Worm (Caenorhabditis elegans) whole organism, young adult: ENCODE measurements around the gene col-94.

Experiments
- B0336.3 ChIP-seq: fragments of 200-800 bp; sonication (Bioruptor generic); IDR thresholded peaks from 2 replicates; pipeline ENCODE4 v1.3.6; 2022; ENCODE audit warnings: missing genetic modification characterization, missing compliant biosample characterization
- C06A6.2 ChIP-seq: fragments of 200-800 bp; sonication (Bioruptor generic); conservative IDR thresholded peaks from 2 replicates; pipeline ENCODE4 v1.3.6; 2022; ENCODE audit warnings: missing genetic modification characterization, missing compliant biosample characterization
- D2030.7 ChIP-seq: fragments of 200-800 bp; sonication (Bioruptor generic); IDR thresholded peaks from 2 replicates; pipeline ENCODE4 v1.3.6; 2022; ENCODE audit warnings: missing genetic modification reagents, missing genetic modification characterization, missing compliant biosample characterization
- F23B12.7 ChIP-seq: sonication (generic microtip); optimal IDR thresholded peaks from 2 replicates; lab custom pipeline; 2017; ENCODE audit warnings: missing genetic modification characterization, mild to moderate bottlenecking, missing compliant biosample characterization, antibody characterized with exemption, moderate library complexity; ENCODE audit not compliant: insufficient read depth
- F33H1.4 ChIP-seq: fragments of 200-800 bp; sonication (Bioruptor generic); IDR thresholded peaks from 2 replicates; pipeline ENCODE4 v1.3.6; 2022; ENCODE audit warnings: missing genetic modification reagents, missing genetic modification characterization, missing compliant biosample characterization
- K12H6.12 ChIP-seq: fragments of 200-800 bp; sonication (Bioruptor generic); optimal IDR thresholded peaks from 2 replicates; lab custom pipeline; 2018; ENCODE audit warnings: mild to moderate bottlenecking, missing genetic modification characterization, missing compliant biosample characterization
- T07F8.4 ChIP-seq: sonication (generic microtip); optimal IDR thresholded peaks from 2 replicates; lab custom pipeline; 2016; ENCODE audit warnings: mild to moderate bottlenecking, missing genetic modification characterization, moderate library complexity, missing compliant biosample characterization
- Y67H2A.10 ChIP-seq: fragments of 200-800 bp; sonication (Bioruptor generic); conservative IDR thresholded peaks from 2 replicates; pipeline ENCODE4 v1.3.6; 2022; ENCODE audit warnings: missing genetic modification reagents, missing genetic modification characterization, missing compliant biosample characterization
- ZK185.1 ChIP-seq: sonication (generic microtip); optimal IDR thresholded peaks from 2 replicates; lab custom pipeline; 2016; ENCODE audit warnings: mild to moderate bottlenecking, missing genetic modification characterization, missing compliant biosample characterization; ENCODE audit not compliant: poor library complexity, severe bottlenecking
- aptf-3 ChIP-seq: fragments of 200-800 bp; sonication (Bioruptor generic); IDR thresholded peaks from 2 replicates; pipeline ENCODE4 v1.3.6; 2022; ENCODE audit warnings: missing genetic modification characterization, missing compliant biosample characterization
- athp-1 ChIP-seq: sonication (generic microtip); optimal IDR thresholded peaks from 2 replicates; lab custom pipeline; 2017; ENCODE audit warnings: mild to moderate bottlenecking, missing genetic modification characterization, missing compliant biosample characterization
- attf-5 ChIP-seq: fragments of 200-800 bp; sonication (Bioruptor generic); optimal IDR thresholded peaks from 2 replicates; lab custom pipeline; 2018; ENCODE audit warnings: mild to moderate bottlenecking, missing genetic modification characterization, missing compliant biosample characterization
- bed-2 ChIP-seq: fragments of 200-800 bp; sonication (Bioruptor generic); IDR thresholded peaks from 2 replicates; pipeline ENCODE4 v1.3.6; 2022; ENCODE audit warnings: missing genetic modification reagents, missing genetic modification characterization, missing compliant biosample characterization
- ccch-3 ChIP-seq: fragments of 200-800 bp; sonication (Bioruptor generic); optimal IDR thresholded peaks from 2 replicates; lab custom pipeline; 2018; ENCODE audit warnings: mild to moderate bottlenecking, missing genetic modification characterization, missing compliant biosample characterization
- cebp-2 ChIP-seq: fragments of 200-800 bp; sonication (Bioruptor generic); IDR thresholded peaks from 2 replicates; pipeline ENCODE4 v1.3.6; 2022; ENCODE audit warnings: missing genetic modification characterization, missing compliant biosample characterization
- chd-7 ChIP-seq: sonication (generic microtip); optimal IDR thresholded peaks from 2 replicates; lab custom pipeline; 2016; ENCODE audit warnings: mild to moderate bottlenecking, missing genetic modification characterization, moderate library complexity, missing compliant biosample characterization
- ekl-4 ChIP-seq: fragments of 200-800 bp; sonication (Bioruptor generic); IDR thresholded peaks from 2 replicates; pipeline ENCODE4 v1.3.6; 2022; ENCODE audit warnings: missing genetic modification reagents, missing genetic modification characterization, missing compliant biosample characterization
- hlh-12 ChIP-seq: sonication (generic microtip); optimal IDR thresholded peaks from 2 replicates; lab custom pipeline; 2016; ENCODE audit warnings: missing genetic modification characterization, missing compliant biosample characterization
- hlh-26 ChIP-seq: fragments of 200-800 bp; sonication (Bioruptor generic); conservative IDR thresholded peaks from 2 replicates; pipeline ENCODE4 v1.3.6; 2022; ENCODE audit warnings: missing genetic modification reagents, missing genetic modification characterization, missing compliant biosample characterization
- hmg-1.2 ChIP-seq: fragments of 200-800 bp; sonication (Bioruptor generic); IDR thresholded peaks from 2 replicates; pipeline ENCODE4 v1.3.6; 2022; ENCODE audit warnings: missing genetic modification reagents, missing genetic modification characterization, missing compliant biosample characterization
- hsf-1 ChIP-seq: fragments of 200-800 bp; sonication (Bioruptor generic); IDR thresholded peaks from 2 replicates; pipeline ENCODE4 v1.3.6; 2022; ENCODE audit warnings: missing genetic modification reagents, missing genetic modification characterization, missing compliant biosample characterization
- lag-1 ChIP-seq: fragments of 200-800 bp; sonication (Bioruptor generic); IDR thresholded peaks from 2 replicates; pipeline ENCODE4 v1.3.6; 2022; ENCODE audit warnings: missing genetic modification reagents, missing genetic modification characterization, missing compliant biosample characterization
- lsl-1 ChIP-seq: fragments of 200-800 bp; sonication (Bioruptor generic); optimal IDR thresholded peaks from 2 replicates; lab custom pipeline; 2018; ENCODE audit warnings: mild to moderate bottlenecking, missing genetic modification characterization, moderate library complexity, missing compliant biosample characterization
- madf-3 ChIP-seq: fragments of 200-800 bp; sonication (Bioruptor generic); IDR thresholded peaks from 2 replicates; pipeline ENCODE4 v1.3.6; 2022; ENCODE audit warnings: missing genetic modification reagents, missing genetic modification characterization, missing compliant biosample characterization
- madf-6 ChIP-seq: fragments of 200-800 bp; sonication (Bioruptor generic); IDR thresholded peaks from 2 replicates; pipeline ENCODE4 v1.3.6; 2022; ENCODE audit warnings: missing genetic modification reagents, missing genetic modification characterization, missing compliant biosample characterization
- madf-8 ChIP-seq: fragments of 200-800 bp; sonication (Bioruptor generic); conservative IDR thresholded peaks from 2 replicates; pipeline ENCODE4 v1.3.6; 2022; ENCODE audit warnings: missing genetic modification reagents, missing genetic modification characterization, missing compliant biosample characterization
- nfyb-1 ChIP-seq: fragments of 200-800 bp; sonication (Bioruptor generic); IDR thresholded peaks from 2 replicates; pipeline ENCODE4 v1.3.6; 2022; ENCODE audit warnings: missing genetic modification reagents, missing genetic modification characterization, missing compliant biosample characterization
- nhr-27 ChIP-seq: fragments of 200-800 bp; sonication (Bioruptor generic); optimal IDR thresholded peaks from 2 replicates; lab custom pipeline; 2018; ENCODE audit warnings: mild to moderate bottlenecking, missing genetic modification characterization, moderate library complexity, missing compliant biosample characterization
- pbrm-1 ChIP-seq: fragments of 200-800 bp; sonication (Bioruptor generic); IDR thresholded peaks from 2 replicates; pipeline ENCODE4 v1.3.6; 2022; ENCODE audit warnings: missing genetic modification reagents, missing genetic modification characterization, missing compliant biosample characterization
- repo-1 ChIP-seq: sonication (generic microtip); optimal IDR thresholded peaks from 2 replicates; lab custom pipeline; 2017; ENCODE audit warnings: mild to moderate bottlenecking, missing genetic modification characterization, missing compliant biosample characterization
- sea-2 ChIP-seq: fragments of 200-800 bp; sonication (Bioruptor generic); IDR thresholded peaks from 2 replicates; pipeline ENCODE4 v1.3.6; 2022; ENCODE audit warnings: missing genetic modification characterization, missing compliant biosample characterization
- snpc-1.3 ChIP-seq: sonication (generic microtip); optimal IDR thresholded peaks from 2 replicates; lab custom pipeline; 2017; ENCODE audit warnings: missing genetic modification characterization, mild to moderate bottlenecking, missing compliant biosample characterization, antibody characterized with exemption, moderate library complexity, missing genotype, missing genetic modification reagents; ENCODE audit not compliant: insufficient read depth
- snpc-4 ChIP-seq, 5 experiments: fragments of 150-350 bp in 1 of 5; sonication (generic microtip) in 4 of 5; optimal IDR thresholded peaks; 2 replicates each; lab custom pipeline; 2014 to 2018; ENCODE audit warnings: missing genetic modification characterization in 5 of 5, missing biosample characterization in 3 of 5, antibody characterized with exemption in 2 of 5, mild to moderate bottlenecking in 2 of 5, missing compliant biosample characterization in 2 of 5, missing genotype in 2 of 5, moderate library complexity in 2 of 5, missing genetic modification reagents in 1 of 5
- somi-1 ChIP-seq: fragments of 200-800 bp; sonication (Bioruptor generic); optimal IDR thresholded peaks from 2 replicates; lab custom pipeline; 2018; ENCODE audit warnings: mild to moderate bottlenecking, missing genetic modification characterization, missing compliant biosample characterization
- tbx-9 ChIP-seq: sonication (generic microtip); optimal IDR thresholded peaks from 2 replicates; lab custom pipeline; 2016; ENCODE audit warnings: borderline replicate concordance, missing genetic modification characterization, inconsistent platforms, missing compliant biosample characterization
- tlf-1 ChIP-seq: fragments of 200-800 bp; sonication (Bioruptor generic); optimal IDR thresholded peaks from 2 replicates; lab custom pipeline; 2018; ENCODE audit warnings: mild to moderate bottlenecking, missing genetic modification characterization, missing compliant biosample characterization
- unc-130 ChIP-seq: sonication (generic microtip); optimal IDR thresholded peaks from 2 replicates; lab custom pipeline; 2016; ENCODE audit warnings: missing genetic modification reagents, missing genetic modification characterization, missing compliant biosample characterization
- xnd-1 ChIP-seq: sonication (generic microtip); optimal IDR thresholded peaks from 2 replicates; lab custom pipeline; 2016; ENCODE audit warnings: missing genotype, missing genetic modification reagents, missing genetic modification characterization, missing compliant biosample characterization
- zfh-2 ChIP-seq: fragments of 200-800 bp; sonication (Bioruptor generic); conservative IDR thresholded peaks from 2 replicates; pipeline ENCODE4 v1.3.6; 2022; ENCODE audit warnings: missing genetic modification reagents, missing genetic modification characterization, missing compliant biosample characterization
- ztf-22 ChIP-seq: fragments of 200-800 bp; sonication (Bioruptor generic); optimal IDR thresholded peaks from 2 replicates; lab custom pipeline; 2018; ENCODE audit warnings: mild to moderate bottlenecking, missing genetic modification characterization, moderate library complexity, missing compliant biosample characterization
- ztf-3 ChIP-seq: fragments of 200-800 bp; sonication (Bioruptor generic); optimal IDR thresholded peaks from 2 replicates; lab custom pipeline; 2018; ENCODE audit warnings: mild to moderate bottlenecking, missing genetic modification characterization, missing compliant biosample characterization
- ztf-6 ChIP-seq: fragments of 200-800 bp; sonication (Bioruptor generic); IDR thresholded peaks from 2 replicates; pipeline ENCODE4 v1.3.6; 2022; ENCODE audit warnings: missing genetic modification reagents, missing genetic modification characterization, missing compliant biosample characterization

col-94 gene

DNA sequence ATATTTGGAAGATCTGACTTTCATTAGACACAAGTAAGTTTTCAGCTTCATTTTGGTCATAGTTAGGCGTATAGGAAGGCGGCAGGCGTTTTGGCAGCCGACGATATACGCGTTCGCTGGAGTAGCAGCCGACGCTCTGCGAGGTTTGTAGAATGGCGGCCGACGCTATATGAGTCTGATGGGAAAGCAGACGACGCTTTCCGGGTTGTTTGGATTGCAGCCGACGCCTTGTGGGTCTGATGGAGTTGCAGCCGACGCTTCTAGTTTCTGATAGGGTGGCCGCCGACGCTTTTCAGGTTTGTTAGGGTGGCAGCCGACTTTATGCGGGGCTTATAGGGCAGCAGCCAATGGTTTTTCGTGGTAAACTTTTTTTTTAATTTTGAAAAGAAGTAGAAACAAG is 15.1 kb upstream of the col-94 start:
- no peak for TF ChIP-seq snpc-4 (GFP tag; optimal IDR thresholded peaks at IDR 0.05; lab: Kevin White, UChicago)
- TF ChIP-seq snpc-4 (tag; optimal IDR thresholded peaks at IDR 0.05; lab: Kevin White, UChicago): peak in 1 of 4 experiments; percentile 52
- TF ChIP-seq zfh-2 (GFP tag; lab: Robert Waterston, UW): peak; percentile 47; the same call in 1 of the 2 replicates
- TF ChIP-seq madf-3: no peak

DNA sequence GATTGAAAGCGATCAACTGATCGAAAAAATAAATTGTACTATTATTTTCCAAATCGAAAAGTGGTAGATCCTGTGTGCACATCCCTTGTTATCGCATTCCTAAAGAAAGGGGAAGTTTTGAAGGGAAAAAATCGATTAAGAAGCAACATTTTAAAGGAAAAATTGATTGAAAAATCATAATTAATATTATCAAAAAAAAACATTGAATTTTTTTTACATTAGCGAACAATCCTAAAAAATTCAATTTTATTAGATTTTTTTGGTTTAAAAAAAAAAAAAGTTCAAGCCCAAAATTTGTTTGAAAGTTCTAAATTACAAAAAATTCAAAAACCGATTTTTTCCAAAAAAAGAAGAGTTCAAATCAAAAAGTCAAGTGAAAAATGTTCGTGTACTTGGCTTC is 7.5 kb upstream of the col-94 start, which contains the start of gene dmsr-5:
Gene dmsr-5, minus strand, starts transcription at position 101 of the 400 bp plus-strand sequence.
- TF ChIP-seq F33H1.4: no peak
- TF ChIP-seq tlf-1: no peak
- no peak for TF ChIP-seq hlh-26 (GFP tag; lab: Robert Waterston, UW)
- no peak for TF ChIP-seq D2030.7 (GFP tag; lab: Robert Waterston, UW)

DNA sequence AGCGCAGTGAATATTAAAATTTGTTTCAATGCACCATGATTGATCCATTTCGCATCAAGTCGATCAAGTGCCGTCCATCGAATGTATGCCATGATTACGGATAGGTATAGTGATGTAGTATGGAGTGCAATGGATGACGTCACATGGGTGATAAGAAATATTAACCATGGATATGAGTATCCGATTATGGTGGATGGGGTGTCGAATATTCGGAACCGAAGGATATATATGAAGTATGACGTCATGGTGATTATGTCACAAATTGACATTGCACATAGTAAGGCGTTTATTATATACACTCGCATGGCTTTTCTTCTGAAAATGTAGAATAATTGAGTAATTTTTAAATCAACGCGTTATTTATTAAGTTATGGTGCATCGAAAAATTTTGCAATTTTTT is 6.4 kb upstream of the col-94 start:
- no peak for TF ChIP-seq hmg-1.2 (GFP tag; lab: Robert Waterston, UW)
- no peak for TF ChIP-seq hlh-12 (tag; lab: Kevin White, UChicago)
- TF ChIP-seq cebp-2 (GFP tag; lab: Robert Waterston, UW): no peak
- TF ChIP-seq ztf-22 (GFP tag; lab: Kevin White, UChicago): no peak
- TF ChIP-seq T07F8.4 (tag; lab: Kevin White, UChicago): no peak
- no peak for TF ChIP-seq somi-1 (GFP tag; lab: Kevin White, UChicago)
- TF ChIP-seq madf-8: no peak
- TF ChIP-seq nhr-27 (tag; lab: Kevin White, UChicago): no peak
- no peak for TF ChIP-seq ztf-3 (GFP tag; lab: Kevin White, UChicago)
- TF ChIP-seq ZK185.1: no peak
- TF ChIP-seq lag-1 (GFP tag; lab: Robert Waterston, UW): no peak
- TF ChIP-seq athp-1 (tag; lab: Kevin White, UChicago): no peak
- no peak for TF ChIP-seq C06A6.2 (GFP tag; lab: Robert Waterston, UW)
- TF ChIP-seq sea-2 (GFP tag; lab: Robert Waterston, UW): no peak
- TF ChIP-seq tbx-9 (tag; lab: Kevin White, UChicago): no peak
- TF ChIP-seq hsf-1 (GFP tag; lab: Robert Waterston, UW): no peak
- TF ChIP-seq lsl-1 (GFP tag; lab: Kevin White, UChicago): no peak
- no peak for TF ChIP-seq unc-130 (GFP tag; lab: Kevin White, UChicago)

DNA sequence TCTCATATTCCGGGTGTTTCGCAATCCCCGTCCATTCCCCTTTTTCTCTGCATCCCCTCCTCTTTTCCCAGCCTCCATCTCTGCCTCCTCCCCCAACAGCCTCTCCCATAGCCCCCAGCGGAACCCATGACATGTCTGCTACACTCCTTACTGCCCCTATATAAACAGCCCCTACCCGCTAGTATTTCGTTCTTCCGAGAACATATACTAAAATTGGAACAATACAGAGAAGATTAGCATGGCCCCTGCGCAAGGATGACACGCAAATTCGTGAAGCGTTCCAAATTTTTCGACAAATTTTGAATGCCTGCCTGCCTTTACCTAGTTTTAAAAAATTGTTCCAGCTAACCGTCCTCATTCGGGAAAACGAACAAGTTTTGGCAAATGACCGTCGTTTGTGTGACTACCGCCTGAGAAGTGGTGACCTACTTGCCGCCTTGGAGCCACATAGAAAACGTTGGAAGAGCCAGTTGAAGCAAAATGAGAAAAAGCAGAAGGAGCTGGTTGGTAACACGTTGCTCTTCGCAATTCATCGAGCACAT is 1.9 kb upstream of the col-94 start:
- peak; percentile 94 for TF ChIP-seq aptf-3 (GFP tag; lab: Robert Waterston, UW)
- peak; percentile 91 for TF ChIP-seq hlh-12 (tag; lab: Kevin White, UChicago)
- peak; percentile 86 for TF ChIP-seq madf-6
- peak; percentile 92 for TF ChIP-seq pbrm-1 (GFP tag; lab: Robert Waterston, UW)
- TF ChIP-seq F23B12.7 (tag; lab: Kevin White, UChicago): peak; percentile 90
- TF ChIP-seq xnd-1 (tag; lab: Kevin White, UChicago): peak; percentile 33
- peak; percentile 97 for TF ChIP-seq chd-7
- TF ChIP-seq snpc-1.3 (tag; lab: Kevin White, UChicago): peak; percentile 94
- TF ChIP-seq B0336.3 (GFP tag; lab: Robert Waterston, UW): peak; percentile 98
- peak; percentile 97 for TF ChIP-seq repo-1 (tag; lab: Kevin White, UChicago)
- TF ChIP-seq K12H6.12: peak; percentile 96
- TF ChIP-seq ekl-4 (GFP tag; lab: Robert Waterston, UW): peak; percentile 95
- TF ChIP-seq bed-2 (GFP tag; lab: Robert Waterston, UW): peak; percentile 72
- peak; percentile 47; the same call in 1 of the 2 replicates for TF ChIP-seq ztf-6 (GFP tag; lab: Robert Waterston, UW)
- TF ChIP-seq ccch-3 (GFP tag; lab: Kevin White, UChicago): peak; percentile 82
- peak; percentile 93 for TF ChIP-seq attf-5
- peak; percentile 99 for TF ChIP-seq snpc-4 (GFP tag; optimal IDR thresholded peaks at IDR 0.05; lab: Kevin White, UChicago)
- TF ChIP-seq snpc-4 (tag; optimal IDR thresholded peaks at IDR 0.05; lab: Kevin White, UChicago): peak; percentile 99 to 100 (median 100)
- peak; percentile 70 for TF ChIP-seq lsl-1 (GFP tag; lab: Kevin White, UChicago)
- peak; percentile 62; the same call in 1 of the 2 replicates for TF ChIP-seq Y67H2A.10 (GFP tag; lab: Robert Waterston, UW)
- TF ChIP-seq lag-1 (GFP tag; lab: Robert Waterston, UW): peak; percentile 88
- peak; percentile 98 for TF ChIP-seq nfyb-1 (GFP tag; lab: Robert Waterston, UW)
